Worm (Caenorhabditis elegans): Measurements from ENCODE around the gene nhr-187.

nhr-187 gene

DNA sequence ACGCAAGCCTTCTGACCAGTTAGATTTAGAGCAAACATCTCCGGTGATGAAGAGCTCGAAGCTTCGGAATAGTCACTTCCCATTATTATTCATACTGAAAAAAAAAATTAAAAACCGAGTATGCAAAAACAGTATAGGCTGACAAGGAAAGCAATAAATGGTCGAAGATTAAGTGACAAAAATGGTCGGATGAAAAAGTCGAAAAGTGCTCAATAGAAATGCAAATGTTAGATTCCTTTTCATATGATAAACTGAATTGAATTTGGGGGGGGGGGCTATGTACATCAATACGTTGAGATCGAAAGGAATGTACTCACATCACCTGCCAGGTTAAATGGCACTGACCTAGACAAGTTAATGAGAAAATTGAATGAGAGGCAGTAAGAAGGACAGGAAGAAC lies at the start of gene nhr-187:
Gene nhr-187, minus strand, starts transcription at position 101 of the 400 bp plus-strand sequence.
- TF ChIP-seq unc-39 (tag; optimal IDR thresholded peaks at IDR 0.05) = no peak
- TF ChIP-seq ztf-11 (tag; optimal IDR thresholded peaks at IDR 0.05) = no peak
- TF ChIP-seq nhr-237 (tag; optimal IDR thresholded peaks at IDR 0.05) = no peak
- no peak for TF ChIP-seq ceh-43 (GFP tag; optimal IDR thresholded peaks at IDR 0.05)
- no peak for TF ChIP-seq drap-1 (GFP tag; optimal IDR thresholded peaks at IDR 0.05)
- TF ChIP-seq lsy-2 (tag; optimal IDR thresholded peaks at IDR 0.05) = no peak
- TF ChIP-seq lin-32 (GFP tag; optimal IDR thresholded peaks at IDR 0.05) = no peak
- no peak for TF ChIP-seq unc-62 (GFP tag; optimal IDR thresholded peaks at IDR 0.05)
- no peak for TF ChIP-seq hlh-1 (tag; optimal IDR thresholded peaks at IDR 0.05)

DNA sequence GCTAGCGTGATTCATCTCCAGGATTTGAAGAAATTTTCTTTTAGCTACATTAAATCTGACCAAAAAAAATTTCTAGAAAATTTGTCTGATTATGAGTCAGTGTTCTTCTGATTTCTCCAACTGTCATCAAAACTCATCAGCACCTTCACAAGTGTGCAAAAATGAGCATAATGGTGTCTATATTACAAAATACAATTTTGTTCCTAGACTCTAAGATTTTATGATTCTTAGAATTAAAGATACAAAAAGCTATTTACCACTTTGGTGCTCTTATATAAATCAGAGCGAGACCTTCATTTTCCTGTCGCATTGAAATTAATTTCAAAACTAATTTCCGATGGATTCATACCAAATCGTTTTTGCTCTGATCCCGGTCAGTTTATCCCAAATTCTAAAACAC lies 49.7 kb upstream of the nhr-187 start, which contains the start of gene srx-68:
Gene srx-68, plus strand, starts transcription at position 301 of the 400 bp plus-strand sequence.
- TF ChIP-seq sem-2 (GFP tag; optimal IDR thresholded peaks at IDR 0.05) (no peak), mep-1 (tag; optimal IDR thresholded peaks at IDR 0.05) (no peak), pha-4 (tag; optimal IDR thresholded peaks at IDR 0.05) (no peak), lin-13 (tag; optimal IDR thresholded peaks at IDR 0.05) (no peak), ztf-11 (tag; optimal IDR thresholded peaks at IDR 0.05) (no peak), nhr-237 (tag; optimal IDR thresholded peaks at IDR 0.05) (no peak), drap-1 (GFP tag; optimal IDR thresholded peaks at IDR 0.05) (no peak), nhr-2 (tag; optimal IDR thresholded peaks at IDR 0.05) (no peak), ceh-43 (GFP tag; optimal IDR thresholded peaks at IDR 0.05) (no peak), tbx-8 (GFP tag; optimal IDR thresholded peaks at IDR 0.05) (no peak)

DNA sequence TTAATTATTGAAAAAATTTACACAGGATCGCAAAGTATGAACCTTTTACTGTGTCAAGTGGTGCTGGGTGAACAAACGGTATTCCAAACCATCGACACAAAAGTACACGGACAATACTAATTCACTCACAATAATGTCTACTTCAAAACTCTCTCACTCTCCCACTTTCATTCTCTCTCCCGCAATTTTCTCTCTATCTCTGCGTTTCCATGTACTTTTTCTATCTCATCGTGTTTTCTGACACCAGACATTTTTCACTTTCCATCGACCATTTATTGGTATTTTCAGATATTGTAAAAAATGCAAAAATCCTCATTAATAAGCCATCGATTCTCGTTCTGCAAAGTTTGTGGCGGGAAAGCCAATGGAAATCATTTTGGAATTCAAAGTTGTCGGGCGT lies 43.1 kb upstream of the nhr-187 start, which contains the start of gene nhr-156:
Gene nhr-156, plus strand, starts transcription at position 266 of the 400 bp plus-strand sequence.
- TF ChIP-seq M03D4.4 (tag; optimal IDR thresholded peaks at IDR 0.05) (no peak), nhr-237 (tag; optimal IDR thresholded peaks at IDR 0.05) (no peak), ham-2 (GFP tag; optimal IDR thresholded peaks at IDR 0.05) (no peak), lin-13 (tag; optimal IDR thresholded peaks at IDR 0.05) (no peak), ceh-43 (GFP tag; optimal IDR thresholded peaks at IDR 0.05) (no peak), ces-1 (GFP tag; optimal IDR thresholded peaks at IDR 0.05) (no peak), snpc-4 (tag; optimal IDR thresholded peaks at IDR 0.05) (no peak), lsy-2 (tag; optimal IDR thresholded peaks at IDR 0.05) (no peak), ceh-83 (GFP tag; optimal IDR thresholded peaks at IDR 0.05) (no peak)

DNA sequence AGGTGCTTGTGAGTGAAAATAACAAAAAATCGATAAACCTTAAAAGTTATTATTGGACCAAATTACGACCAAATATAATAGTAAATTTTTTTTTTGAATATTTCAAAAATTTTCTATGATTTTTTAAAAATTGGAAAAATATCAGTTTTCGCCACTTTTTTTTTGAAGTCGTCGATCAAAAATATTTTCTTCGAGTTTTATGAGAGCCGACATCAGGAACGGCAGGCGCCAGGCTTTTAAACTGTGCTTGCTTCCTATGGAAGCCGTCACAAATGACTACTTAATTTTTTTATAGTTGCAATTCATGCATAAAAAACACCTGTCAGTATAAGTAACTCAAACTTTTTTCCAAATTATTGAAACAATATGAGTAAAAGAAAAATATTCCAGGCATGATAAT lies 40.7 kb upstream of the nhr-187 start:
- TF ChIP-seq pha-4 (tag; optimal IDR thresholded peaks at IDR 0.05) = no peak

DNA sequence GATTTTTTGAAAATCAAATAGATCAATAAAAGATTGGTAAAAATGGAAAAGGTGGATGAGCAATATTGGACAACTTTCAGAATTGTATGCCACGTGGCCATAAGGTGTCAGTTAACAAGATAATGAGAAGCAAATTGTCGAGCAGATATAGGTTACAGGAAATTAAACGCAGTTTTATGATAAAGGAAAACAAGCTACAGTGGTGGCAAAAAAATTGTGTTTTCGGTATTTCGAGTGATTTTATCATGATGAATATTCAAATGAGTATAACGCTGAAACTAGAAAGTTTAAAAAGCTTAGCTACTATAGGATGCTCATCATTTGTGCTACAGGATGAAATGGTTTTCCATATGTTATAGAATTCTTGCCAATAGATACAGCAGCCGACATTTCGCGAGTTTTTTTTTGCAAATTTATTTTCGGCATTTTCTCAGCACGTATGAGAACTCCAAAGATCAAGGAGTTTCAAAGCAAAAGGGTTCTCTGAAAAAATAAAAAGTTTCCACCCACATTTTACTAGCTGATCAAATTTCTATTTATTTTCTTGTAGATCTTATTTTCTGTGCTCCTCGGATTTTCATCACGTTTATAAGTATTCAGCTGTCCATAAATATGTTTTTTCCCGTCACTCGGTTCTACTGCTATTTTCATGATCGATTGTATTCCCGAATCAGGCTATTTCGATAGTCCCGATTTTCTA lies 39.9 kb upstream of the nhr-187 start, which contains the start of the genes str-229 and srh-190:
Gene str-229, minus strand, starts transcription at position 101 of the 700 bp plus-strand sequence.
Gene srh-190, plus strand, starts transcription at position 650 of the 700 bp plus-strand sequence.
- no peak for TF ChIP-seq snpc-4 (tag; optimal IDR thresholded peaks at IDR 0.05)
- TF ChIP-seq lsy-2 (tag; optimal IDR thresholded peaks at IDR 0.05) = no peak
- TF ChIP-seq nhr-237 (tag; optimal IDR thresholded peaks at IDR 0.05) = no peak
- no peak for TF ChIP-seq ceh-39 (tag; optimal IDR thresholded peaks at IDR 0.05)
- no peak for TF ChIP-seq lin-13 (tag; optimal IDR thresholded peaks at IDR 0.05)
- no peak for TF ChIP-seq M03D4.4 (tag; optimal IDR thresholded peaks at IDR 0.05)
- TF ChIP-seq mls-2 (tag; optimal IDR thresholded peaks at IDR 0.05) = no peak
- TF ChIP-seq ceh-43 (GFP tag; optimal IDR thresholded peaks at IDR 0.05) = no peak

DNA sequence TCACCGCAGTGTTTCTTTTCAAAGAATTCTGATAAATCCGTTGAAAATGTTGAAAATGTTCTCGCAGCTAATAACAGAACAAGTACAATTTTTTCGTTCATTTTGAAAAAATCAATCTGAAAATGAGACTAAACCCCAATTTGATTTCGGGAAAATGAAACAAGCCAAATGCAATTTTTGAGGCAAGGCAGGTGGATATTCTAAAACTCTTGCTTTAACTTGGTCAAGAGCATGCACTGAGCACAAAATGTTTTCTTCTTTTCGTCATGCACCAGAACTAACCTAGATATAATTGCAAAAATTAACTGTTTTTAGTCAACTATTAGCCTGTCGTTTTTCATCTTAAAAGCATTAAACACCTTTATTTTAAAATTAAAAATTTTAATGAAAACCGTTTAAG lies 37.4 kb upstream of the nhr-187 start, which contains the start of gene irld-22:
Gene irld-22, minus strand, starts transcription at position 101 of the 400 bp plus-strand sequence.
- TF ChIP-seq cnd-1 (tag; optimal IDR thresholded peaks at IDR 0.05) = no peak
- TF ChIP-seq ceh-83 (GFP tag; optimal IDR thresholded peaks at IDR 0.05) = no peak
- TF ChIP-seq M03D4.4 (tag; optimal IDR thresholded peaks at IDR 0.05) = no peak
- no peak for TF ChIP-seq flh-1 (GFP tag; optimal IDR thresholded peaks at IDR 0.05)
- no peak for TF ChIP-seq elt-3 (tag; optimal IDR thresholded peaks at IDR 0.05)
- no peak for TF ChIP-seq lsy-2 (tag; optimal IDR thresholded peaks at IDR 0.05)
- no peak for TF ChIP-seq lin-32 (GFP tag; optimal IDR thresholded peaks at IDR 0.05)
- TF ChIP-seq hlh-1 (tag; optimal IDR thresholded peaks at IDR 0.05) = no peak
- TF ChIP-seq nhr-12 (tag; optimal IDR thresholded peaks at IDR 0.05) = no peak
- no peak for TF ChIP-seq elt-1 (tag; optimal IDR thresholded peaks at IDR 0.05; ENCODE audit: borderline replicate concordance, insufficient read depth)
- TF ChIP-seq bed-3 (GFP tag; optimal IDR thresholded peaks at IDR 0.05) = no peak
- TF ChIP-seq pha-4 (tag; optimal IDR thresholded peaks at IDR 0.05) = no peak
- TF ChIP-seq unc-120 (tag; optimal IDR thresholded peaks at IDR 0.05; ENCODE audit: poor library complexity, severe bottlenecking) = no peak
- TF ChIP-seq nhr-28 (tag; optimal IDR thresholded peaks at IDR 0.05) = no peak
- TF ChIP-seq nhr-237 (tag; optimal IDR thresholded peaks at IDR 0.05) = no peak
- no peak for TF ChIP-seq unc-39 (tag; optimal IDR thresholded peaks at IDR 0.05)
- no peak for TF ChIP-seq ces-1 (GFP tag; optimal IDR thresholded peaks at IDR 0.05)

Data from whole organism, mixed stage, embryonic.